Worm (Caenorhabditis elegans): ENCODE data around the gene srh-119.

DNA sequence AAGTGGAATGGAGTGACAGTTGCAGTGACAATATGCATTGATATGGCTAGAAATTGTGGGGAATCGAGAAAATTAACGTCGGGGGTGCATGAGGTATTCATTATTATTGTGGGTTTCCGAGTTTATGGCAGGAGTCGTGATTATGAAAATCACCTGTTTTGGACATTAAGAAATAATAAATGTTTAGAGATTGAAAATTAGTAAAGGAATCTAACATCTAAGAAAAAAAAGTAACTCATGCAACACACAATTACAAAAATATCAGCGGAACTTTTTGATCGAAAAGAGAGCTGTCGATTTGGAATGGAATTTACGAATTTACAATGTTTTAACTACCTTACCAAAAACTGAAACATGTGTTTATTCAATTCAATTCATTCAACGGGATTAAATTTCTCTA, 17.5 kb upstream of the srh-119 start, which contains the start of gene srh-206:
- no peak for TF ChIP-seq mep-1 (tag; optimal IDR thresholded peaks at IDR 0.05)
- no peak for TF ChIP-seq nhr-28 (tag; optimal IDR thresholded peaks at IDR 0.05)
- TF ChIP-seq lsy-2 (tag; optimal IDR thresholded peaks at IDR 0.05) = no peak
- no peak for TF ChIP-seq unc-39 (tag; optimal IDR thresholded peaks at IDR 0.05)
- no peak for TF ChIP-seq nhr-237 (tag; optimal IDR thresholded peaks at IDR 0.05)
- no peak for TF ChIP-seq ceh-43 (GFP tag; optimal IDR thresholded peaks at IDR 0.05)
- no peak for TF ChIP-seq nhr-12 (tag; optimal IDR thresholded peaks at IDR 0.05)
- no peak for TF ChIP-seq sptf-1 (tag; optimal IDR thresholded peaks at IDR 0.05)
- TF ChIP-seq blmp-1 (tag; optimal IDR thresholded peaks at IDR 0.05) = no peak
- no peak for TF ChIP-seq lin-13 (tag; optimal IDR thresholded peaks at IDR 0.05)
- TF ChIP-seq pha-4 (tag; optimal IDR thresholded peaks at IDR 0.05) = no peak

Data from whole organism, mixed stage, embryonic.